Fruit fly (Drosophila melanogaster): Measurements from ENCODE around the gene CD98hc.

Gene CD98hc

DNA sequence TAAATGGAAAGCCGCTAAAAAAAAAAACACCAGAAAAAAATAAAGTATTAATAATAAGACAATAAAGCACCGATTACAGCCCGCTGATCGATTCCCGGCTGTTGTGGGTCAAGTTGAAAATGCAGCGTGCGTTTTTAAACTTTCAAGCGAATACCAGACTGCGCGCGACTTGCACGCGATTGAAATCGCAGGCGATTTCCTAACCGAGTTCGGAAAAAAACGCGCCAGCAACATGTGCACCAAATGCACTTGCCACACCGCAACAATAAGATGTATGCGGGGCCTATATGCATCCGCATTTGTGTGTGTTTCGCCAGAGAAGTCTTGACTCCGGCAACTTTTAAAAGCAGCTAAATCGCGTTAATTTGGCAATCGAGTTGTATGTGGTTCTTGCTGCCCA, 13.2 kb upstream of the CD98hc start (continued):
- TF ChIP-seq CG3847 (GFP tag; IDR thresholded peaks at IDR 0.05): no peak

DNA sequence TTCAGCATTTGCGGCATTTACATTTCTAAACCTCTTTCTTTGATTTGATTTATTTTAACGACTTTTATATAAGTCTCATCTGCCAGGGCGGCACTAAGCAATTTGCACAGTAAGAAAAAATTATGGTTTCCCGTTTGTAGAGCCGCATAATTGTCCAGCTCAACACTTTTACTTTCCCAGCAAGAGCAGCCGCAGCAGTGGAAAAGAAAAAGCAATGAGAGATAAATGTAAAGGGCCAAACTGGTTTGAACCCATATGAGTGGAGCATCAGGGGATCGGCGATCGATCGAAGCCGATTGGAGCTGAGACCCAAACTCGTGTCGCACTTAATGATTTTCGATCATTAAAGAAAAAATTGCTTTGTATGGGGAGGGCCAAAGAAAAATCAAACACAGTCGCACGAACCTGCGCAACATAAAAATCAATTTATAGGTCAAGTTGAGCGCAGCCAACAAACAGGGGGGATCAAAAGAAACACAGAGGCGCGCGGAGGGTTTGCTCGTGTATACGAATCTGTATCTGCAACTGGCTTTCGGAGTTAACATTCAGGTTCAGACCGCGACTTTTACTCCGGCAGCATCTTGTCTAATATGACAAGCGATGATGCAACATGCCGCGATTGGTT, 12.7 kb upstream of the CD98hc start:
- TF ChIP-seq chinmo (GFP tag; IDR thresholded peaks at IDR 0.05; ENCODE audit: partially characterized antibody): no peak
- peak; percentile 64 for TF ChIP-seq abd-A (tag; optimal IDR thresholded peaks at IDR 0.05)
- TF ChIP-seq hb (GFP tag; IDR thresholded peaks at IDR 0.05; ENCODE audit: partially characterized antibody): no peak
- TF ChIP-seq sob (GFP tag; IDR thresholded peaks at IDR 0.05): no peak
- peak; percentile 81 for TF ChIP-seq Awh (GFP tag; IDR thresholded peaks at IDR 0.05)
- TF ChIP-seq oc (tag; optimal IDR thresholded peaks at IDR 0.05): peak; percentile 72
- peak; percentile 96 for TF ChIP-seq Blimp-1 (GFP tag; optimal IDR thresholded peaks at IDR 0.05)
- TF ChIP-seq slbo (GFP tag; IDR thresholded peaks at IDR 0.05): no peak
- TF ChIP-seq pros (GFP tag; optimal IDR thresholded peaks at IDR 0.05): peak; percentile 67
- TF ChIP-seq Pdp1 (GFP tag; optimal IDR thresholded peaks at IDR 0.05): peak in 1 of 2 experiments; percentile 45
- no peak for TF ChIP-seq eyg (GFP tag; optimal IDR thresholded peaks at IDR 0.05)
- TF ChIP-seq CG1024 (GFP tag; IDR thresholded peaks at IDR 0.05): no peak
- TF ChIP-seq Hr78 (GFP tag; optimal IDR thresholded peaks at IDR 0.05): peak in 1 of 2 experiments; percentile 50
- TF ChIP-seq CG12769 (tag; optimal IDR thresholded peaks at IDR 0.05): peak; percentile 73
- TF ChIP-seq kni (GFP tag; optimal IDR thresholded peaks at IDR 0.05): peak; percentile 62
- no peak for TF ChIP-seq Hand (GFP tag; optimal IDR thresholded peaks at IDR 0.05)
- TF ChIP-seq CG10543 (GFP tag; optimal IDR thresholded peaks at IDR 0.05): peak; percentile 6
- TF ChIP-seq Jarid2 (GFP tag; optimal IDR thresholded peaks at IDR 0.05): no peak
- peak; percentile 41 for TF ChIP-seq sqz (GFP tag; optimal IDR thresholded peaks at IDR 0.05)
- peak; percentile 49; the same call in 1 of the 2 replicates for TF ChIP-seq onecut (GFP tag; IDR thresholded peaks at IDR 0.05)
- TF ChIP-seq CG13287 (GFP tag; IDR thresholded peaks at IDR 0.05; ENCODE audit: partially characterized antibody): no peak
- TF ChIP-seq grn (GFP tag; optimal IDR thresholded peaks at IDR 0.05): peak; percentile 18
- TF ChIP-seq B-H2 (GFP tag; optimal IDR thresholded peaks at IDR 0.05): no peak

DNA sequence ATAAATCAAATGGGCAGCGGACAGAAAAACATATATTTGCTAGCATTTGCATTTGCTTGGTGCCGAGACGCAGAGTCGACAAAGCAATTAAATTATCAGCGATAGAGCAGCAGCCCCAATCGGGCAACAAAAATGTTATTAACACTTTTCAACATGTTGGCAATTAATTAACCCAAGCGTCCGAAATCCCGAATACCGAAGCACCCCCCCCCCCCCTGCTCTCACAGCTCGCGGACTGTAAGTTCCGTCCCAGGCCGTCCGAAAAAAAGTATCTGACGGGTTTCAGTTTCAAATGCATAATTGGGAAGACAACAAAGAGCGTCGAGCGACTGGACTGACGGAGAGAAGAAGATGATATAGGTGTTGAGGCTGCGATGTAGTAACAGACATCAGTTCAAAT, 12.0 kb upstream of the CD98hc start:
- TF ChIP-seq CG15514 (GFP tag; optimal IDR thresholded peaks at IDR 0.05) (no peak), Sin3A (optimal IDR thresholded peaks at IDR 0.05) (no peak), crol (GFP tag; IDR thresholded peaks at IDR 0.05) (0 out of 2 replicates have a peak, but pooled peaks have one; percentile 29), caup (GFP tag; optimal IDR thresholded peaks at IDR 0.05; ENCODE audit: severe bottlenecking) (no peak), CG11398 (GFP tag; optimal IDR thresholded peaks at IDR 0.05) (no peak), chinmo (GFP tag; IDR thresholded peaks at IDR 0.05; ENCODE audit: partially characterized antibody) (0 out of 4 replicates have a peak, but pooled peaks have one; percentile 6), HLH4C (GFP tag; IDR thresholded peaks at IDR 0.05; ENCODE audit: partially characterized antibody) (no peak), Awh (GFP tag; IDR thresholded peaks at IDR 0.05) (peak; percentile 58), Hey (tag; optimal IDR thresholded peaks at IDR 0.05) (no peak), Hsf (GFP tag; optimal IDR thresholded peaks at IDR 0.05) (no peak), CG18764 (GFP tag; optimal IDR thresholded peaks at IDR 0.05) (no peak), sd (tag; optimal IDR thresholded peaks at IDR 0.05) (peak; percentile 67), CG32532 (GFP tag; IDR thresholded peaks at IDR 0.05) (no peak), CG12769 (tag; optimal IDR thresholded peaks at IDR 0.05) (peak; percentile 72), sens (GFP tag) (peak; percentile 23), gsb (GFP tag; IDR thresholded peaks at IDR 0.05) (no peak)
